Fruit fly (Drosophila melanogaster): ENCODE data around the gene Pdp.

The Pdp gene

dm6 chrX:7728251-7729164 lies 5.9 kb downstream of the Pdp start, which contains the start of the genes NELF-B and CG12155 (continued):
- TF ChIP-seq inv (GFP tag; IDR thresholded peaks at IDR 0.05; ENCODE audit: partially characterized antibody) = peak; percentile 50
- TF ChIP-seq fd102C (GFP tag; optimal IDR thresholded peaks at IDR 0.05) = no peak
- peak; percentile 26 for TF ChIP-seq twi (tag; optimal IDR thresholded peaks at IDR 0.05)
- TF ChIP-seq CG11456 (GFP tag; IDR thresholded peaks at IDR 0.05) = peak; percentile 43; the same call in 1 of the 3 replicates
- TF ChIP-seq CG6791 (GFP tag; IDR thresholded peaks at IDR 0.05; ENCODE audit: partially characterized antibody) = peak; percentile 66
- TF ChIP-seq CG17829 (tag; optimal IDR thresholded peaks at IDR 0.05) = peak; percentile 52
- peak; percentile 31 for TF ChIP-seq CG16815 (GFP tag; optimal IDR thresholded peaks at IDR 0.05)
- TF ChIP-seq Poxn (GFP tag; IDR thresholded peaks at IDR 0.05) = no peak
- TF ChIP-seq tx (GFP tag; optimal IDR thresholded peaks at IDR 0.05) = peak; percentile 0
- TF ChIP-seq CG12104 (GFP tag; optimal IDR thresholded peaks at IDR 0.05) = peak; percentile 77
- TF ChIP-seq z (GFP tag; IDR thresholded peaks at IDR 0.05) = no peak
- TF ChIP-seq dmrt11E (tag; optimal IDR thresholded peaks at IDR 0.05) = peak; percentile 41
- TF ChIP-seq insv (GFP tag; optimal IDR thresholded peaks at IDR 0.05) = peak in 1 of 2 experiments; percentile 1
- TF ChIP-seq dimm (GFP tag; IDR thresholded peaks at IDR 0.05) = no peak
- TF ChIP-seq E2f2 (GFP tag; IDR thresholded peaks at IDR 0.05) = no peak
- peak; percentile 72 for TF ChIP-seq Scr (GFP tag; IDR thresholded peaks at IDR 0.05; ENCODE audit: partially characterized antibody)
- TF ChIP-seq bowl (GFP tag; IDR thresholded peaks at IDR 0.05) = no peak
- TF ChIP-seq pfk (GFP tag; optimal IDR thresholded peaks at IDR 0.05) = no peak
- TF ChIP-seq CG10147 (GFP tag; optimal IDR thresholded peaks at IDR 0.05) = peak; percentile 19
- peak; percentile 10 for TF ChIP-seq CG9797 (GFP tag; optimal IDR thresholded peaks at IDR 0.05)
- no peak for TF ChIP-seq yki (optimal IDR thresholded peaks at IDR 0.05)
- TF ChIP-seq Fer2 (tag; optimal IDR thresholded peaks at IDR 0.05) = no peak
- TF ChIP-seq nerfin-1 (tag; optimal IDR thresholded peaks at IDR 0.05) = no peak
- no peak for TF ChIP-seq CG10565 (GFP tag; optimal IDR thresholded peaks at IDR 0.05)
- peak; percentile 52 for TF ChIP-seq CG3281 (GFP tag; optimal IDR thresholded peaks at IDR 0.05)
- peak; percentile 58 for TF ChIP-seq CG30020 (tag; optimal IDR thresholded peaks at IDR 0.05)
- TF ChIP-seq Fer3 (tag; optimal IDR thresholded peaks at IDR 0.05) = peak; percentile 4
- TF ChIP-seq slp2 (GFP tag; optimal IDR thresholded peaks at IDR 0.05) = peak; percentile 8
- TF ChIP-seq pnt (GFP tag; optimal IDR thresholded peaks at IDR 0.05) = peak; percentile 32
- no peak for TF ChIP-seq abd-A (tag; optimal IDR thresholded peaks at IDR 0.05)
- TF ChIP-seq YL-1 (GFP tag; optimal IDR thresholded peaks at IDR 0.05) = peak; percentile 7
- no peak for TF ChIP-seq CG5245 (GFP tag; optimal IDR thresholded peaks at IDR 0.05)
- peak; percentile 34 for TF ChIP-seq CG15696 (tag; optimal IDR thresholded peaks at IDR 0.05)
- TF ChIP-seq nerfin-2 (GFP tag; IDR thresholded peaks at IDR 0.05; ENCODE audit: partially characterized antibody) = 0 out of 2 replicates have a peak, but pooled peaks have one; percentile 41
- no peak for TF ChIP-seq Lim3 (GFP tag; IDR thresholded peaks at IDR 0.05)
- TF ChIP-seq CG1233 (GFP tag; optimal IDR thresholded peaks at IDR 0.05) = peak; percentile 43
- TF ChIP-seq knrl (GFP tag; IDR thresholded peaks at IDR 0.05; ENCODE audit: partially characterized antibody) = peak; percentile 62; the same call in 2 of the 3 replicates
- TF ChIP-seq CG33213 (GFP tag; optimal IDR thresholded peaks at IDR 0.05) = no peak
- TF ChIP-seq HmgD (GFP tag; optimal IDR thresholded peaks at IDR 0.05) = no peak
- no peak for TF ChIP-seq TFAM (GFP tag; optimal IDR thresholded peaks at IDR 0.05)
- TF ChIP-seq Oli (tag; optimal IDR thresholded peaks at IDR 0.05) = peak; percentile 41
- TF ChIP-seq slou (GFP tag; optimal IDR thresholded peaks at IDR 0.05) = peak; percentile 49
- TF ChIP-seq bsh (GFP tag; optimal IDR thresholded peaks at IDR 0.05) = peak in 1 of 2 experiments; percentile 14
- TF ChIP-seq Sry-δ (GFP tag; optimal IDR thresholded peaks at IDR 0.05) = peak; percentile 82
- 0 out of 3 replicates have a peak, but pooled peaks have one; percentile 51 for TF ChIP-seq HLH4C (GFP tag; IDR thresholded peaks at IDR 0.05; ENCODE audit: partially characterized antibody)
- peak; percentile 77 for TF ChIP-seq CoRest (tag; optimal IDR thresholded peaks at IDR 0.05)
- no peak for TF ChIP-seq CG17912 (GFP tag; optimal IDR thresholded peaks at IDR 0.05)
